Worm (Caenorhabditis elegans) whole organism, L4 larva: ENCODE results near the gene fkb-1.

Experiments
- ama-1 ChIP-seq: fragments of 150-350 bp; optimal IDR thresholded peaks from 2 replicates; lab custom pipeline; 2014; ENCODE audit warnings: inconsistent platforms, mixed read lengths
- sdz-12 ChIP-seq: fragments of 200-800 bp; sonication (Bioruptor generic); optimal IDR thresholded peaks from 2 replicates; lab custom pipeline; 2018; ENCODE audit warnings: mild to moderate bottlenecking, missing genetic modification characterization, missing compliant biosample characterization
- ztf-11 ChIP-seq: fragments of 150-350 bp; optimal IDR thresholded peaks from 2 replicates; lab custom pipeline; 2014; ENCODE audit warnings: missing biosample characterization, missing genetic modification characterization

DNA sequence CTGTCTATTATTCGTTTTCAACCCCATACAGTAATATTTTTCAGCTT is 2.1 kb downstream of the fkb-1 start, which contains the start of gene kdin-1:
- TF ChIP-seq ztf-11 (tag; lab: Kevin White, UChicago) = no peak
- TF ChIP-seq ama-1 (lab: Kevin White, UChicago) = no peak
- TF ChIP-seq sdz-12 (GFP tag; lab: Kevin White, UChicago) = no peak
